Worm (Caenorhabditis elegans): ENCODE measurements around the gene C53A5.16.

The C53A5.16 gene

ce11 chrV:14504774-14505173 is 17.6 kb downstream of the C53A5.16 start:
- peak; percentile 62 for TF ChIP-seq lin-14 (GFP tag; optimal IDR thresholded peaks at IDR 0.05)
- no peak for TF ChIP-seq nhr-47 (tag; optimal IDR thresholded peaks at IDR 0.05)
- no peak for TF ChIP-seq nhr-20 (tag; optimal IDR thresholded peaks at IDR 0.05)
- TF ChIP-seq mdl-1 (tag; optimal IDR thresholded peaks at IDR 0.05): no peak
- no peak for TF ChIP-seq efl-1 (optimal IDR thresholded peaks at IDR 0.05)
- peak in 1 of 2 experiments; percentile 74 for TF ChIP-seq efl-1 (GFP tag; optimal IDR thresholded peaks at IDR 0.05 in 1 of 2)
- no peak for TF ChIP-seq hlh-4 (tag; optimal IDR thresholded peaks at IDR 0.05)
- TF ChIP-seq fkh-10 (GFP tag; optimal IDR thresholded peaks at IDR 0.05): no peak
- no peak for TF ChIP-seq xbp-1 (tag; optimal IDR thresholded peaks at IDR 0.05)
- no peak for TF ChIP-seq tbx-2 (tag; optimal IDR thresholded peaks at IDR 0.05)
- TF ChIP-seq ces-1 (GFP tag; optimal IDR thresholded peaks at IDR 0.05): no peak
- no peak for TF ChIP-seq nhr-84 (tag; optimal IDR thresholded peaks at IDR 0.05)
- no peak for TF ChIP-seq snu-23 (GFP tag; optimal IDR thresholded peaks at IDR 0.05)
- peak; percentile 6 for TF ChIP-seq pax-3 (tag; optimal IDR thresholded peaks at IDR 0.05)
- no peak for TF ChIP-seq unc-98 (GFP tag; IDR thresholded peaks at IDR 0.05)
- TF ChIP-seq nhr-12 (tag; optimal IDR thresholded peaks at IDR 0.05): no peak
- TF ChIP-seq elt-3 (tag; optimal IDR thresholded peaks at IDR 0.05): no peak
- no peak for TF ChIP-seq sox-4 (tag; optimal IDR thresholded peaks at IDR 0.05)
- no peak for TF ChIP-seq aly-2 (tag; optimal IDR thresholded peaks at IDR 0.05)
- no peak for TF ChIP-seq jun-1 (tag; optimal IDR thresholded peaks at IDR 0.05)
- TF ChIP-seq rnt-1 (tag; optimal IDR thresholded peaks at IDR 0.05): peak; percentile 20
- no peak for TF ChIP-seq mab-9 (GFP tag; IDR thresholded peaks at IDR 0.05)
- no peak for TF ChIP-seq nhr-90 (tag; optimal IDR thresholded peaks at IDR 0.05; ENCODE audit: poor library complexity)
- TF ChIP-seq pqm-1 (tag; optimal IDR thresholded peaks at IDR 0.05): no peak
- TF ChIP-seq snpc-4 (tag; optimal IDR thresholded peaks at IDR 0.05): no peak
- TF ChIP-seq unc-86 (tag; optimal IDR thresholded peaks at IDR 0.05): no peak
- TF ChIP-seq nhr-71 (tag; optimal IDR thresholded peaks at IDR 0.05): peak; percentile 1
- no peak for TF ChIP-seq lsy-2 (tag; optimal IDR thresholded peaks at IDR 0.05)
- peak; percentile 17 for TF ChIP-seq elt-2 (tag; optimal IDR thresholded peaks at IDR 0.05)
- no peak for TF ChIP-seq vab-15 (tag; optimal IDR thresholded peaks at IDR 0.05)
- TF ChIP-seq zag-1 (tag; optimal IDR thresholded peaks at IDR 0.05): no peak

ce11 chrV:14504120-14504519 is 18.3 kb downstream of the C53A5.16 start:
- TF ChIP-seq elt-2 (tag; optimal IDR thresholded peaks at IDR 0.05) (peak; percentile 19), lin-14 (GFP tag; optimal IDR thresholded peaks at IDR 0.05) (peak; percentile 10), snu-23 (GFP tag; optimal IDR thresholded peaks at IDR 0.05) (no peak)

- TF ChIP-seq pqm-1 (tag; optimal IDR thresholded peaks at IDR 0.05) (peak; percentile 15), ceh-63 (GFP tag; optimal IDR thresholded peaks at IDR 0.05) (no peak), lin-13 (GFP tag; optimal IDR thresholded peaks at IDR 0.05) (no peak), mdl-1 (tag; optimal IDR thresholded peaks at IDR 0.05) (no peak), zip-4 (GFP tag; optimal IDR thresholded peaks at IDR 0.05) (no peak), dsc-1 (tag; optimal IDR thresholded peaks at IDR 0.05) (no peak), ztf-11 (tag; optimal IDR thresholded peaks at IDR 0.05) (no peak), lsy-2 (tag; optimal IDR thresholded peaks at IDR 0.05) (peak in 1 of 2 experiments; percentile 17), efl-1 (optimal IDR thresholded peaks at IDR 0.05) (no peak), efl-1 (GFP tag; optimal IDR thresholded peaks at IDR 0.05 in 1 of 2) (no peak), snu-23 (GFP tag; optimal IDR thresholded peaks at IDR 0.05) (no peak), aly-2 (tag; optimal IDR thresholded peaks at IDR 0.05) (no peak), nhr-85 (tag) (peak; percentile 47), vab-15 (tag; optimal IDR thresholded peaks at IDR 0.05) (no peak), nhr-20 (tag; optimal IDR thresholded peaks at IDR 0.05) (peak; percentile 9), blmp-1 (tag; optimal IDR thresholded peaks at IDR 0.05) (peak; percentile 88), lin-35 (GFP tag; optimal IDR thresholded peaks at IDR 0.05) (peak in 1 of 2 experiments; percentile 51), fkh-4 (tag; optimal IDR thresholded peaks at IDR 0.05; ENCODE audit: borderline replicate concordance) (no peak), fkh-10 (GFP tag; optimal IDR thresholded peaks at IDR 0.05) (no peak), swsn-7 (tag; optimal IDR thresholded peaks at IDR 0.05) (no peak), sox-4 (tag; optimal IDR thresholded peaks at IDR 0.05) (no peak), unc-30 (tag; optimal IDR thresholded peaks at IDR 0.05) (no peak), elt-3 (tag; optimal IDR thresholded peaks at IDR 0.05) (peak in 1 of 6 experiments; percentile 42), unc-98 (GFP tag; IDR thresholded peaks at IDR 0.05) (no peak), elt-2 (tag; optimal IDR thresholded peaks at IDR 0.05) (peak; percentile 83), xbp-1 (tag; optimal IDR thresholded peaks at IDR 0.05) (no peak), isw-1 (GFP tag; IDR thresholded peaks at IDR 0.05) (no peak), lin-14 (GFP tag; optimal IDR thresholded peaks at IDR 0.05) (peak; percentile 54), C34B4.2 (tag; optimal IDR thresholded peaks at IDR 0.05) (no peak), snpc-4 (tag; optimal IDR thresholded peaks at IDR 0.05) (no peak), C04F5.9 (tag; optimal IDR thresholded peaks at IDR 0.05) (no peak), dpl-1 (GFP tag; optimal IDR thresholded peaks at IDR 0.05) (no peak), nhr-11 (tag; optimal IDR thresholded peaks at IDR 0.05) (no peak)
Observed at ce11 chrV:14503065-14503464, 19.3 kb downstream of the C53A5.16 start.

All from whole organism, L1 larva.